Worm (Caenorhabditis elegans): ENCODE data around the gene ZK1320.13.

The ZK1320.13 gene

ce11 chrII:9651700-9652099 lies 28.9 kb upstream of the ZK1320.13 start, which contains the start of gene ZK1307.4:
TSS of gene ZK1307.4 (minus strand) at chrII:9651800.
- TF ChIP-seq tbx-11 (GFP tag; IDR thresholded peaks at IDR 0.05) = no peak

- TF ChIP-seq hmg-4 (GFP tag; optimal IDR thresholded peaks at IDR 0.05) (no peak), flt-1 (GFP tag; IDR thresholded peaks at IDR 0.05) (no peak), hmbx-1 (tag; optimal IDR thresholded peaks at IDR 0.05) (no peak), pes-1 (GFP tag; IDR thresholded peaks at IDR 0.05) (no peak), tra-4 (tag; optimal IDR thresholded peaks at IDR 0.05) (no peak), ets-7 (tag; optimal IDR thresholded peaks at IDR 0.05) (no peak), ceh-36 (tag; optimal IDR thresholded peaks at IDR 0.05) (no peak), scrt-1 (GFP tag; IDR thresholded peaks at IDR 0.05) (no peak), ceh-13 (GFP tag; optimal IDR thresholded peaks at IDR 0.05) (no peak), tbx-37 (GFP tag; conservative IDR thresholded peaks at IDR 0.05) (no peak), hnd-1 (tag; optimal IDR thresholded peaks at IDR 0.05) (no peak), ama-1 (optimal IDR thresholded peaks at IDR 0.05) (no peak), F13C5.2 (tag; optimal IDR thresholded peaks at IDR 0.05) (no peak), B0310.2 (tag; optimal IDR thresholded peaks at IDR 0.05) (no peak), sea-1 (GFP tag; conservative IDR thresholded peaks at IDR 0.05) (no peak), aly-1 (tag; optimal IDR thresholded peaks at IDR 0.05) (no peak)
These were observed 27.7 kb upstream of the ZK1320.13 start, which contains the start of gene ZK1307.3 for ce11 chrII:9652919-9653318. TSS of gene ZK1307.3 (minus strand) at chrII:9653019.

- TF ChIP-seq scrt-1 (GFP tag; IDR thresholded peaks at IDR 0.05) (no peak), hnd-1 (tag; optimal IDR thresholded peaks at IDR 0.05) (no peak), tbx-37 (GFP tag; conservative IDR thresholded peaks at IDR 0.05) (no peak), ceh-13 (GFP tag; optimal IDR thresholded peaks at IDR 0.05) (no peak), hmg-4 (GFP tag; optimal IDR thresholded peaks at IDR 0.05) (no peak), sea-1 (GFP tag; conservative IDR thresholded peaks at IDR 0.05) (no peak), hmbx-1 (tag; optimal IDR thresholded peaks at IDR 0.05) (no peak), tbx-11 (GFP tag; IDR thresholded peaks at IDR 0.05) (no peak), ama-1 (optimal IDR thresholded peaks at IDR 0.05) (no peak), flt-1 (GFP tag; IDR thresholded peaks at IDR 0.05) (no peak), F13C5.2 (tag; optimal IDR thresholded peaks at IDR 0.05) (no peak), aly-1 (tag; optimal IDR thresholded peaks at IDR 0.05) (no peak), pes-1 (GFP tag; IDR thresholded peaks at IDR 0.05) (no peak), ets-7 (tag; optimal IDR thresholded peaks at IDR 0.05) (no peak), ceh-36 (tag; optimal IDR thresholded peaks at IDR 0.05) (no peak), tra-4 (tag; optimal IDR thresholded peaks at IDR 0.05) (no peak), B0310.2 (tag; optimal IDR thresholded peaks at IDR 0.05) (no peak)
These were observed 26.9 kb upstream of the ZK1320.13 start, which contains the start of gene ZK1307.2 for ce11 chrII:9653679-9654078. TSS of gene ZK1307.2 (minus strand) at chrII:9653952.

ce11 chrII:9655530-9656139 lies 25.0 kb upstream of the ZK1320.13 start, which contains the start of gene ZK1307.1:
TSS of gene ZK1307.1 (minus strand) at chrII:9655580.
- TF ChIP-seq flt-1 (GFP tag; IDR thresholded peaks at IDR 0.05) (no peak), tbx-11 (GFP tag; IDR thresholded peaks at IDR 0.05) (no peak), pes-1 (GFP tag; IDR thresholded peaks at IDR 0.05) (no peak), hnd-1 (tag; optimal IDR thresholded peaks at IDR 0.05) (no peak)

- TF ChIP-seq B0310.2 (tag; optimal IDR thresholded peaks at IDR 0.05) = no peak
- no peak for TF ChIP-seq ceh-13 (GFP tag; optimal IDR thresholded peaks at IDR 0.05)
- no peak for TF ChIP-seq F13C5.2 (tag; optimal IDR thresholded peaks at IDR 0.05)
- TF ChIP-seq ama-1 (optimal IDR thresholded peaks at IDR 0.05) = no peak
These were observed 24.3 kb upstream of the ZK1320.13 start, which contains the start of gene gstk-1 for ce11 chrII:9656210-9656755. TSS of gene gstk-1 (plus strand) at chrII:9656705.

ce11 chrII:9658915-9659314 lies 21.7 kb upstream of the ZK1320.13 start, which contains the start of gene ZK1320.2:
TSS of gene ZK1320.2 (minus strand) at chrII:9659002.
- no peak for TF ChIP-seq ceh-13 (GFP tag; optimal IDR thresholded peaks at IDR 0.05)
- no peak for TF ChIP-seq hnd-1 (tag; optimal IDR thresholded peaks at IDR 0.05)

ce11 chrII:9660379-9660778 lies 20.2 kb upstream of the ZK1320.13 start, which contains the start of gene ZK1320.3:
TSS of gene ZK1320.3 (minus strand) at chrII:9660419.
- TF ChIP-seq ceh-13 (GFP tag; optimal IDR thresholded peaks at IDR 0.05) (no peak), flt-1 (GFP tag; IDR thresholded peaks at IDR 0.05) (no peak), sea-1 (GFP tag; conservative IDR thresholded peaks at IDR 0.05) (no peak), scrt-1 (GFP tag; IDR thresholded peaks at IDR 0.05) (no peak), pes-1 (GFP tag; IDR thresholded peaks at IDR 0.05) (no peak), tbx-11 (GFP tag; IDR thresholded peaks at IDR 0.05) (no peak), ama-1 (optimal IDR thresholded peaks at IDR 0.05) (no peak), aly-1 (tag; optimal IDR thresholded peaks at IDR 0.05) (no peak), F13C5.2 (tag; optimal IDR thresholded peaks at IDR 0.05) (no peak), hmbx-1 (tag; optimal IDR thresholded peaks at IDR 0.05) (no peak), hnd-1 (tag; optimal IDR thresholded peaks at IDR 0.05) (no peak)

ce11 chrII:9662160-9662559 lies 18.4 kb upstream of the ZK1320.13 start:
- TF ChIP-seq tbx-11 (GFP tag; IDR thresholded peaks at IDR 0.05) (no peak), ets-7 (tag; optimal IDR thresholded peaks at IDR 0.05) (no peak), sea-1 (GFP tag; conservative IDR thresholded peaks at IDR 0.05) (no peak), aly-1 (tag; optimal IDR thresholded peaks at IDR 0.05) (no peak), hmbx-1 (tag; optimal IDR thresholded peaks at IDR 0.05) (no peak), ceh-36 (tag; optimal IDR thresholded peaks at IDR 0.05) (no peak), scrt-1 (GFP tag; IDR thresholded peaks at IDR 0.05) (no peak), B0310.2 (tag; optimal IDR thresholded peaks at IDR 0.05) (no peak), ceh-13 (GFP tag; optimal IDR thresholded peaks at IDR 0.05) (no peak), tra-4 (tag; optimal IDR thresholded peaks at IDR 0.05) (no peak), pes-1 (GFP tag; IDR thresholded peaks at IDR 0.05) (no peak), F13C5.2 (tag; optimal IDR thresholded peaks at IDR 0.05) (no peak), hnd-1 (tag; optimal IDR thresholded peaks at IDR 0.05) (no peak)

Measured in whole organism, early embryonic.